Worm (Caenorhabditis elegans): ENCODE measurements around the gene C01G12.16.

DNA sequence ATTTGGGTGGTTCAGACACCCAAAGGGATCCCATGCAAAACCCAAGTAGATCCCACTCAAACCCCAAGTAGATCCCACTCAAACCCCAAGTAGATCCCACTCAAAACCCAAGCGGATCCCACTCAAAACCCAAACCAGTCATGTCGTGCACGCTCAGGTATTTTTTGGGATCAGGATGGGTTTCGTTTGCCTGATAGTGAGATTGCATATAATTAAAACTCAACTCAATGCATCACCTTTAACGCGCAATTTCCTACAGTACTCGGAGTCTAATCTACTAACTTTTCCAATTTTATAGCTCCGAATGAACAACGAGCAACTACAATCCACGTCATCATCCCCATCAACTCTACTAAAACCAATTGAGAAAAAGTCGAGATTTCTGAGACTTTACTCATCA, 48.2 kb downstream of the C01G12.16 start, which contains the start of gene phlp-2:
- TF ChIP-seq tra-4 (tag; optimal IDR thresholded peaks at IDR 0.05) = no peak
- TF ChIP-seq ceh-13 (GFP tag; optimal IDR thresholded peaks at IDR 0.05) = no peak
- TF ChIP-seq ets-7 (tag; optimal IDR thresholded peaks at IDR 0.05) = no peak
